Fruit fly (Drosophila melanogaster) whole organism, embryonic: ENCODE measurements around the gene nAChRalpha5.

Experiments used
- Atf-2 ChIP-seq: fragments of 200-800 bp; sonication (Bioruptor generic); optimal IDR thresholded peaks from 2 replicates; lab custom pipeline; 2016; ENCODE audit warnings: missing biosample characterization, missing genetic modification characterization
- BEAF-32 ChIP-seq: fragments of 200-800 bp; sonication (Bioruptor generic); optimal IDR thresholded peaks from 3 replicates; lab custom pipeline; 2017; ENCODE audit warnings: missing biosample characterization, missing genetic modification characterization, mild to moderate bottlenecking, moderate library complexity, missing genetic modification reagents
- Blimp-1 ChIP-seq: fragments of 200-800 bp; sonication (Bioruptor generic); optimal IDR thresholded peaks from 3 replicates; lab custom pipeline; 2018; ENCODE audit warnings: missing biosample characterization, missing genetic modification characterization, mild to moderate bottlenecking, moderate library complexity, missing genetic modification reagents
- CG11560 ChIP-seq: fragments of 200-800 bp; sonication (Bioruptor generic); IDR thresholded peaks from 3 replicates; pipeline ENCODE4 v1.3.6; 2022; ENCODE audit warnings: missing biosample characterization, missing genetic modification characterization
- CG12744 ChIP-seq: fragments of 200-800 bp; sonication (Bioruptor generic); optimal IDR thresholded peaks from 2 replicates; lab custom pipeline; 2016; ENCODE audit warnings: missing biosample characterization, missing genetic modification characterization
- CG13894 ChIP-seq: fragments of 200-800 bp; sonication (Bioruptor generic); optimal IDR thresholded peaks from 3 replicates; lab custom pipeline; 2018; ENCODE audit warnings: missing biosample characterization, mild to moderate bottlenecking, missing genetic modification characterization, moderate library complexity
- CG14710 ChIP-seq: fragments of 200-800 bp; sonication (Bioruptor generic); optimal IDR thresholded peaks from 3 replicates; lab custom pipeline; 2019; ENCODE audit warnings: missing biosample characterization, mild to moderate bottlenecking, missing genetic modification characterization, moderate library complexity
- CG15269 ChIP-seq: fragments of 200-800 bp; sonication (Bioruptor generic); optimal IDR thresholded peaks from 2 replicates; lab custom pipeline; 2018; ENCODE audit warnings: missing biosample characterization, mild to moderate bottlenecking, missing genetic modification characterization, moderate library complexity
- CG16779 ChIP-seq: fragments of 200-800 bp; sonication (Bioruptor generic); IDR thresholded peaks from 2 replicates; pipeline ENCODE4 v1.3.6; 2022; ENCODE audit warnings: missing biosample characterization, missing genetic modification characterization
- CG18262 ChIP-seq: fragments of 200-800 bp; optimal IDR thresholded peaks from 3 replicates; lab custom pipeline; 2019; ENCODE audit warnings: missing biosample characterization, mild to moderate bottlenecking, missing genetic modification characterization, moderate library complexity
- CG2116 ChIP-seq: fragments of 200-800 bp; sonication (Bioruptor generic); optimal IDR thresholded peaks from 3 replicates; lab custom pipeline; 2018; ENCODE audit warnings: missing biosample characterization, mild to moderate bottlenecking, missing genetic modification characterization
- CG31365 ChIP-seq: fragments of 200-800 bp; sonication (Bioruptor generic); optimal IDR thresholded peaks from 2 replicates; lab custom pipeline; 2018; ENCODE audit warnings: missing biosample characterization, mild to moderate bottlenecking, missing genetic modification characterization
- CG32772 ChIP-seq: fragments of 200-800 bp; sonication (Bioruptor generic); IDR thresholded peaks from 2 replicates; pipeline ENCODE4 v1.3.6; 2022; ENCODE audit warnings: missing biosample characterization, missing genetic modification characterization
- CG43689 ChIP-seq: fragments of 200-800 bp; sonication (Bioruptor generic); IDR thresholded peaks from 2 replicates; pipeline ENCODE4 v1.3.6; 2022; ENCODE audit warnings: missing biosample characterization, missing genetic modification characterization
- CG4820 ChIP-seq: fragments of 200-800 bp; sonication (Bioruptor generic); optimal IDR thresholded peaks from 3 replicates; lab custom pipeline; 2016; ENCODE audit warnings: missing biosample characterization, missing genetic modification characterization
- CG7556 ChIP-seq: fragments of 200-800 bp; sonication (Bioruptor generic); optimal IDR thresholded peaks from 2 replicates; lab custom pipeline; 2017; ENCODE audit warnings: missing biosample characterization, mild to moderate bottlenecking, missing genetic modification characterization
- CG7745 ChIP-seq: fragments of 200-800 bp; sonication (Bioruptor generic); optimal IDR thresholded peaks from 2 replicates; lab custom pipeline; 2018; ENCODE audit warnings: missing biosample characterization, mild to moderate bottlenecking, missing genetic modification characterization, moderate library complexity
- CG7928 ChIP-seq: fragments of 200-800 bp; sonication (Bioruptor generic); optimal IDR thresholded peaks from 2 replicates; lab custom pipeline; 2017; ENCODE audit warnings: missing biosample characterization, mild to moderate bottlenecking, missing genetic modification characterization
- CG7987 ChIP-seq: fragments of 200-800 bp; sonication (Bioruptor generic); optimal IDR thresholded peaks from 2 replicates; lab custom pipeline; 2018; ENCODE audit warnings: missing biosample characterization, mild to moderate bottlenecking, missing genetic modification characterization, moderate library complexity
- CG8765 ChIP-seq: fragments of 200-800 bp; sonication (Bioruptor generic); IDR thresholded peaks from 2 replicates; pipeline ENCODE4 v1.3.6; 2022; ENCODE audit warnings: missing biosample characterization, missing genetic modification characterization
- CG9727 ChIP-seq: fragments of 200-800 bp; sonication (Bioruptor generic); optimal IDR thresholded peaks from 3 replicates; lab custom pipeline; 2017; ENCODE audit warnings: missing biosample characterization, mild to moderate bottlenecking, missing genetic modification characterization
- CkIIα-i1 ChIP-seq: fragments of 200-800 bp; sonication (Bioruptor generic); IDR thresholded peaks from 2 replicates; pipeline ENCODE4 v1.3.6; 2022; ENCODE audit warnings: missing biosample characterization, missing genetic modification characterization
- D19A ChIP-seq: fragments of 200-800 bp; optimal IDR thresholded peaks from 3 replicates; lab custom pipeline; 2019; ENCODE audit warnings: missing biosample characterization, mild to moderate bottlenecking, missing genetic modification characterization, moderate library complexity
- Dip3 ChIP-seq: fragments of 200-800 bp; sonication (Bioruptor generic); optimal IDR thresholded peaks from 3 replicates; lab custom pipeline; 2016; ENCODE audit warnings: missing biosample characterization, missing genetic modification characterization
- Dref ChIP-seq: fragments of 200-800 bp; sonication (Bioruptor generic); IDR thresholded peaks from 2 replicates; pipeline ENCODE4 v1.3.6; 2022; ENCODE audit warnings: missing biosample characterization, missing genetic modification characterization
- Fer3 ChIP-seq: fragments of 200-800 bp; sonication (Bioruptor generic); optimal IDR thresholded peaks from 2 replicates; lab custom pipeline; 2018; ENCODE audit warnings: missing biosample characterization, mild to moderate bottlenecking, missing genetic modification characterization, moderate library complexity
- Hr39 ChIP-seq: fragments of >200 bp; optimal IDR thresholded peaks from 2 replicates; lab custom pipeline; 2017
- MBD-R2 ChIP-seq: fragments of 200-800 bp; sonication (Bioruptor generic); IDR thresholded peaks from 2 replicates; pipeline ENCODE4 v1.3.6; 2022; ENCODE audit warnings: missing biosample characterization, missing genetic modification characterization
- NC2β ChIP-seq: fragments of 200-800 bp; sonication (Bioruptor generic); optimal IDR thresholded peaks from 2 replicates; lab custom pipeline; 2016; ENCODE audit warnings: missing biosample characterization, missing genetic modification characterization
- Optix ChIP-seq: fragments of 200-800 bp; sonication (Bioruptor generic); IDR thresholded peaks from 3 replicates; pipeline ENCODE4 v1.3.6; 2022; ENCODE audit warnings: missing biosample characterization, missing genetic modification characterization
- Rfx ChIP-seq: fragments of 200-800 bp; sonication (Bioruptor generic); IDR thresholded peaks from 2 replicates; pipeline ENCODE4 v1.3.6; 2022; ENCODE audit warnings: missing biosample characterization, missing genetic modification characterization
- Sin3A ChIP-seq: fragments of >200 bp; optimal IDR thresholded peaks from 2 replicates; lab custom pipeline; 2018
- Six4 ChIP-seq: fragments of 200-800 bp; sonication (Bioruptor generic); optimal IDR thresholded peaks from 2 replicates; lab custom pipeline; 2016; ENCODE audit warnings: missing biosample characterization, missing genetic modification characterization
- ac ChIP-seq: fragments of 200-800 bp; sonication (Bioruptor generic); optimal IDR thresholded peaks from 3 replicates; lab custom pipeline; 2017; ENCODE audit warnings: missing biosample characterization, mild to moderate bottlenecking, missing genetic modification characterization
- az2 ChIP-seq: fragments of 200-800 bp; sonication (Bioruptor generic); optimal IDR thresholded peaks from 3 replicates; lab custom pipeline; 2016; ENCODE audit warnings: missing biosample characterization, missing genetic modification characterization
- br ChIP-seq: fragments of >200 bp; optimal IDR thresholded peaks from 2 replicates; lab custom pipeline; 2017
- crol ChIP-seq: fragments of 200-800 bp; sonication (Bioruptor generic); IDR thresholded peaks from 2 replicates; pipeline ENCODE4 v1.3.6; 2022; ENCODE audit warnings: missing biosample characterization, missing genetic modification characterization
- cwo ChIP-seq: fragments of 200-800 bp; sonication (Bioruptor generic); optimal IDR thresholded peaks from 3 replicates; lab custom pipeline; 2017; ENCODE audit warnings: missing biosample characterization, missing genetic modification characterization, mild to moderate bottlenecking, moderate library complexity, missing genetic modification reagents
- dmrt11E ChIP-seq: fragments of 200-800 bp; sonication (Bioruptor generic); optimal IDR thresholded peaks from 3 replicates; lab custom pipeline; 2018; ENCODE audit warnings: missing biosample characterization, mild to moderate bottlenecking, missing genetic modification characterization, moderate library complexity
- grau ChIP-seq: fragments of 200-800 bp; optimal IDR thresholded peaks from 3 replicates; lab custom pipeline; 2019; ENCODE audit warnings: missing biosample characterization, mild to moderate bottlenecking, missing genetic modification characterization, moderate library complexity
- gsb-n ChIP-seq: fragments of 200-800 bp; sonication (Bioruptor generic); optimal IDR thresholded peaks from 3 replicates; lab custom pipeline; 2018; ENCODE audit warnings: missing biosample characterization, mild to moderate bottlenecking, missing genetic modification characterization
- her ChIP-seq: fragments of 200-800 bp; sonication (Bioruptor generic); optimal IDR thresholded peaks from 2 replicates; lab custom pipeline; 2016; ENCODE audit warnings: missing biosample characterization, missing genetic modification characterization
- hth ChIP-seq: fragments of >200 bp; optimal IDR thresholded peaks from 2 replicates; lab custom pipeline; 2017; ENCODE audit warnings: inconsistent platforms
- psq ChIP-seq: fragments of 200-800 bp; sonication (Bioruptor generic); optimal IDR thresholded peaks from 2 replicates; lab custom pipeline; 2017; ENCODE audit warnings: missing biosample characterization, missing genetic modification characterization
- rib ChIP-seq: fragments of 200-800 bp; sonication (Bioruptor generic); IDR thresholded peaks from 2 replicates; pipeline ENCODE4 v1.3.6; 2022; ENCODE audit warnings: missing biosample characterization, missing genetic modification characterization
- ro ChIP-seq: fragments of 200-800 bp; sonication (Bioruptor generic); IDR thresholded peaks from 2 replicates; pipeline ENCODE4 v1.3.6; 2022; ENCODE audit warnings: missing biosample characterization, missing genetic modification characterization
- salm ChIP-seq: fragments of 200-800 bp; sonication (Bioruptor generic); optimal IDR thresholded peaks from 2 replicates; lab custom pipeline; 2018; ENCODE audit warnings: missing biosample characterization, mild to moderate bottlenecking, missing genetic modification characterization
- sc ChIP-seq, 3 experiments: fragments of >200 bp in 2 of 3; fragments of 200-800 bp in 1 of 3; sonication (Bioruptor generic) in 1 of 3; optimal IDR thresholded peaks; 2 replicates in 2 of 3; 3 replicates in 1 of 3; lab custom pipeline; 2017; ENCODE audit warnings: mild to moderate bottlenecking in 1 of 3, missing biosample characterization in 1 of 3, missing genetic modification characterization in 1 of 3, missing genetic modification reagents in 1 of 3
- sd ChIP-seq: fragments of 200-800 bp; sonication (Bioruptor generic); optimal IDR thresholded peaks from 3 replicates; lab custom pipeline; 2018; ENCODE audit warnings: missing biosample characterization, mild to moderate bottlenecking, missing genetic modification characterization, moderate library complexity
- shn ChIP-seq: fragments of 200-800 bp; sonication (Bioruptor generic); optimal IDR thresholded peaks from 3 replicates; lab custom pipeline; 2016; ENCODE audit warnings: missing biosample characterization, missing genetic modification characterization
- twi ChIP-seq: fragments of 200-800 bp; optimal IDR thresholded peaks from 2 replicates; lab custom pipeline; 2019; ENCODE audit warnings: missing biosample characterization, mild to moderate bottlenecking, missing genetic modification characterization, moderate library complexity

nAChRalpha5 gene

dm6 chr2L:14024051-14024745, 15.8 kb upstream of the nAChRalpha5 start (continued):
- peak; percentile 98 for TF ChIP-seq CG4820 (GFP tag; lab: Kevin White, UChicago)
- peak; percentile 98 for TF ChIP-seq sd (tag; lab: Kevin White, UChicago)
- peak; percentile 99 for TF ChIP-seq rib (GFP tag; lab: Robert Waterston, UW)
- TF ChIP-seq hth (lab: Kevin White, UChicago) = no peak
- no peak for TF ChIP-seq Hr39
- TF ChIP-seq CkIIα-i1 (GFP tag; lab: Robert Waterston, UW) = peak; percentile 98
- TF ChIP-seq Optix (GFP tag; lab: Robert Waterston, UW) = peak; percentile 98
- peak; percentile 98 for TF ChIP-seq her
- TF ChIP-seq D19A (tag; lab: Kevin White, UChicago) = no peak
- peak; percentile 99 for TF ChIP-seq CG7745 (tag; lab: Kevin White, UChicago)
- TF ChIP-seq CG14710 (tag; lab: Kevin White, UChicago) = peak; percentile 98
- no peak for TF ChIP-seq br (lab: Kevin White, UChicago)
- TF ChIP-seq az2 (GFP tag; lab: Kevin White, UChicago) = peak; percentile 90
- TF ChIP-seq CG7928 (GFP tag; lab: Kevin White, UChicago) = peak; percentile 85
- peak; percentile 97 for TF ChIP-seq cwo
- TF ChIP-seq Blimp-1 (GFP tag; lab: Kevin White, UChicago) = peak; percentile 99
- TF ChIP-seq gsb-n = peak; percentile 100
- peak; percentile 97 for TF ChIP-seq CG16779
- TF ChIP-seq Sin3A (lab: Kevin White, UChicago) = no peak
- peak; percentile 87 for TF ChIP-seq CG8765 (GFP tag; lab: Robert Waterston, UW)
- TF ChIP-seq CG13894 (tag; lab: Kevin White, UChicago) = peak; percentile 98
- TF ChIP-seq CG11560 (tag; lab: Robert Waterston, UW) = peak; percentile 87
- peak; percentile 100 for TF ChIP-seq ac (GFP tag; lab: Kevin White, UChicago)
- peak; percentile 99 for TF ChIP-seq salm (tag; lab: Kevin White, UChicago)
- TF ChIP-seq psq (GFP tag; lab: Kevin White, UChicago) = peak; percentile 98
- TF ChIP-seq Rfx = peak; percentile 98
- TF ChIP-seq Six4 (GFP tag; lab: Kevin White, UChicago) = peak; percentile 99
- TF ChIP-seq Dip3 (GFP tag; lab: Kevin White, UChicago) = peak; percentile 95
- TF ChIP-seq shn (GFP tag; lab: Kevin White, UChicago) = peak; percentile 99
- peak; percentile 98 for TF ChIP-seq CG15269 (tag; lab: Kevin White, UChicago)
- peak; percentile 100 for TF ChIP-seq NC2β
- TF ChIP-seq Fer3 (tag; lab: Kevin White, UChicago) = peak; percentile 99
- TF ChIP-seq CG31365 (tag; lab: Kevin White, UChicago) = peak; percentile 96
- TF ChIP-seq grau (tag; lab: Kevin White, UChicago) = peak; percentile 94
- TF ChIP-seq CG32772 (GFP tag; lab: Robert Waterston, UW) = peak; percentile 96
- peak; percentile 97 for TF ChIP-seq CG18262
- peak; percentile 99 for TF ChIP-seq dmrt11E (tag; lab: Kevin White, UChicago)
- peak; percentile 95 for TF ChIP-seq CG2116 (GFP tag; lab: Kevin White, UChicago)
- TF ChIP-seq CG7987 (GFP tag; lab: Kevin White, UChicago) = peak; percentile 100
- TF ChIP-seq sc (optimal IDR thresholded peaks at IDR 0.05; lab: Kevin White, UChicago) = no peak
- TF ChIP-seq sc (GFP tag; optimal IDR thresholded peaks at IDR 0.05; lab: Kevin White, UChicago) = peak; percentile 100
- TF ChIP-seq crol (GFP tag; lab: Robert Waterston, UW) = peak; percentile 99
- peak; percentile 95 for TF ChIP-seq ro (GFP tag; lab: Robert Waterston, UW)
- TF ChIP-seq twi (tag; lab: Kevin White, UChicago) = peak; percentile 99
- peak; percentile 42 for TF ChIP-seq BEAF-32 (GFP tag; lab: Kevin White, UChicago)
- TF ChIP-seq Dref (GFP tag; lab: Robert Waterston, UW) = peak; percentile 51; the same call in 1 of the 2 replicates
- peak; percentile 96 for TF ChIP-seq MBD-R2 (GFP tag; lab: Robert Waterston, UW)
- TF ChIP-seq CG9727 (GFP tag; lab: Kevin White, UChicago) = peak; percentile 100
- peak; percentile 99 for TF ChIP-seq CG12744 (GFP tag; lab: Kevin White, UChicago)
- TF ChIP-seq CG43689 = peak; percentile 99
- peak; percentile 99 for TF ChIP-seq Atf-2 (GFP tag; lab: Kevin White, UChicago)
- TF ChIP-seq CG7556 = peak; percentile 99
